Worm (Caenorhabditis elegans) whole organism, L1 larva: Measurements from ENCODE around the gene F13H8.2.

Experiments
- egl-27 ChIP-seq, 2 experiments: fragments of 150-350 bp in 1 of 2; sonication (generic microtip); optimal IDR thresholded peaks; 3 replicates each; lab custom pipeline; 2017 to 2018; ENCODE audit warnings: missing biosample characterization in 2 of 2, missing genetic modification characterization in 2 of 2, missing genetic modification reagents in 2 of 2
- fkh-10 ChIP-seq: sonication (generic microtip); optimal IDR thresholded peaks from 2 replicates; lab custom pipeline; 2017; ENCODE audit warnings: missing biosample characterization, missing genetic modification reagents, missing genetic modification characterization
- isw-1 ChIP-seq: fragments of 200-800 bp; sonication (Bioruptor generic); IDR thresholded peaks from 2 replicates; pipeline ENCODE4 v1.3.6; 2022; ENCODE audit warnings: missing genetic modification characterization, missing compliant biosample characterization
- lin-35 ChIP-seq, 2 experiments: fragments of 150-350 bp; optimal IDR thresholded peaks; 2 replicates each; lab custom pipeline; 2014; ENCODE audit warnings: missing biosample characterization in 2 of 2, missing genetic modification characterization in 2 of 2, missing genetic modification reagents in 2 of 2
- lsy-2 ChIP-seq, 2 experiments: fragments of 150-350 bp; optimal IDR thresholded peaks; 2 replicates each; lab custom pipeline; 2014; ENCODE audit warnings: missing biosample characterization in 2 of 2, missing genetic modification characterization in 2 of 2
- mep-1 ChIP-seq: fragments of 150-350 bp; optimal IDR thresholded peaks from 2 replicates; lab custom pipeline; 2014; ENCODE audit warnings: missing biosample characterization, missing genetic modification characterization
- nhr-11 ChIP-seq: fragments of 150-350 bp; optimal IDR thresholded peaks from 2 replicates; lab custom pipeline; 2014; ENCODE audit warnings: missing biosample characterization, missing genetic modification characterization
- nhr-19 ChIP-seq: fragments of 200-800 bp; sonication (Bioruptor generic); conservative IDR thresholded peaks from 2 replicates; pipeline ENCODE4 v1.3.6; 2022; ENCODE audit warnings: missing genetic modification characterization, missing compliant biosample characterization
- nhr-237 ChIP-seq: fragments of 150-350 bp; optimal IDR thresholded peaks from 2 replicates; lab custom pipeline; 2014; ENCODE audit warnings: missing biosample characterization, missing genetic modification characterization
- nhr-85 ChIP-seq: sonication (generic microtip); peaks from one replicate; lab custom pipeline; 2016; ENCODE audit warnings: missing genetic modification characterization, inconsistent platforms, missing compliant biosample characterization
- pqm-1 ChIP-seq: sonication (generic microtip); optimal IDR thresholded peaks from 3 replicates; lab custom pipeline; 2017; ENCODE audit warnings: missing biosample characterization, missing genetic modification characterization
- snpc-4 ChIP-seq: fragments of 150-350 bp; optimal IDR thresholded peaks from 2 replicates; lab custom pipeline; 2014; ENCODE audit warnings: missing biosample characterization, missing genetic modification characterization
- unc-62 ChIP-seq: fragments of 150-350 bp; optimal IDR thresholded peaks from 2 replicates; lab custom pipeline; 2014; ENCODE audit warnings: missing biosample characterization, missing genetic modification reagents, missing genetic modification characterization
- zag-1 ChIP-seq: fragments of 150-350 bp; optimal IDR thresholded peaks from 2 replicates; lab custom pipeline; 2014; ENCODE audit warnings: missing biosample characterization, missing genetic modification characterization

ce11 chrII:6294261-6294660 is 24.1 kb downstream of the F13H8.2 start, which contains the start of gene mps-1:
- TF ChIP-seq zag-1 (tag; lab: Kevin White, UChicago) (no peak), egl-27 (tag; optimal IDR thresholded peaks at IDR 0.05; lab: Kevin White, UChicago) (no peak), pqm-1 (tag; lab: Kevin White, UChicago) (no peak), nhr-85 (tag; lab: Kevin White, UChicago) (no peak), mep-1 (tag; lab: Kevin White, UChicago) (no peak), snpc-4 (tag; lab: Kevin White, UChicago) (no peak), fkh-10 (GFP tag; lab: Kevin White, UChicago) (no peak), unc-62 (GFP tag; lab: Kevin White, UChicago) (no peak), lsy-2 (tag; optimal IDR thresholded peaks at IDR 0.05; lab: Kevin White, UChicago) (no peak), isw-1 (GFP tag; lab: Robert Waterston, UW) (no peak), nhr-11 (tag; lab: Kevin White, UChicago) (no peak), nhr-237 (tag; lab: Kevin White, UChicago) (no peak), lin-35 (GFP tag; optimal IDR thresholded peaks at IDR 0.05; lab: Kevin White, UChicago) (no peak), nhr-19 (no peak)
